Worm (Caenorhabditis elegans) whole organism, young adult: ENCODE results near the gene Y42H9AR.4.

Source experiments
- B0019.2 ChIP-seq: fragments of 200-800 bp; sonication (Bioruptor generic); conservative IDR thresholded peaks from 2 replicates; pipeline ENCODE4 v1.3.6; 2022; ENCODE audit warnings: missing genetic modification reagents, missing genetic modification characterization, missing compliant biosample characterization
- B0336.3 ChIP-seq: fragments of 200-800 bp; sonication (Bioruptor generic); IDR thresholded peaks from 2 replicates; pipeline ENCODE4 v1.3.6; 2022; ENCODE audit warnings: missing genetic modification characterization, missing compliant biosample characterization
- C17E4.6 ChIP-seq: fragments of 200-800 bp; sonication (Bioruptor generic); IDR thresholded peaks from 2 replicates; pipeline ENCODE4 v1.3.6; 2022; ENCODE audit warnings: missing genetic modification reagents, missing genetic modification characterization, missing compliant biosample characterization
- D2030.7 ChIP-seq: fragments of 200-800 bp; sonication (Bioruptor generic); IDR thresholded peaks from 2 replicates; pipeline ENCODE4 v1.3.6; 2022; ENCODE audit warnings: missing genetic modification reagents, missing genetic modification characterization, missing compliant biosample characterization
- F22D6.2 ChIP-seq: sonication (generic microtip); optimal IDR thresholded peaks from 2 replicates; lab custom pipeline; 2016; ENCODE audit warnings: mild to moderate bottlenecking, missing genetic modification characterization, missing compliant biosample characterization
- F52B5.7 ChIP-seq: sonication (generic microtip); optimal IDR thresholded peaks from 2 replicates; lab custom pipeline; 2016; ENCODE audit warnings: mild to moderate bottlenecking, missing genetic modification characterization, missing compliant biosample characterization
- F57A8.1 ChIP-seq: fragments of 200-800 bp; sonication (Bioruptor generic); optimal IDR thresholded peaks from 2 replicates; lab custom pipeline; 2018; ENCODE audit warnings: mild to moderate bottlenecking, missing genetic modification characterization, moderate library complexity, missing compliant biosample characterization
- T07F8.4 ChIP-seq: sonication (generic microtip); optimal IDR thresholded peaks from 2 replicates; lab custom pipeline; 2016; ENCODE audit warnings: mild to moderate bottlenecking, missing genetic modification characterization, moderate library complexity, missing compliant biosample characterization
- T26A5.8 ChIP-seq: sonication (generic microtip); optimal IDR thresholded peaks from 2 replicates; lab custom pipeline; 2016; ENCODE audit warnings: missing genetic modification characterization, missing compliant biosample characterization
- aptf-2 ChIP-seq: fragments of 200-800 bp; sonication (Bioruptor generic); conservative IDR thresholded peaks from 2 replicates; pipeline ENCODE4 v1.3.6; 2022; ENCODE audit warnings: missing genetic modification reagents, missing genetic modification characterization, missing compliant biosample characterization
- aptf-3 ChIP-seq: fragments of 200-800 bp; sonication (Bioruptor generic); IDR thresholded peaks from 2 replicates; pipeline ENCODE4 v1.3.6; 2022; ENCODE audit warnings: missing genetic modification characterization, missing compliant biosample characterization
- athp-1 ChIP-seq: sonication (generic microtip); optimal IDR thresholded peaks from 2 replicates; lab custom pipeline; 2017; ENCODE audit warnings: mild to moderate bottlenecking, missing genetic modification characterization, missing compliant biosample characterization
- attf-5 ChIP-seq: fragments of 200-800 bp; sonication (Bioruptor generic); optimal IDR thresholded peaks from 2 replicates; lab custom pipeline; 2018; ENCODE audit warnings: mild to moderate bottlenecking, missing genetic modification characterization, missing compliant biosample characterization
- cebp-1 ChIP-seq, 2 experiments: fragments of 200-800 bp in 1 of 2; sonication (Bioruptor generic) in 1 of 2; sonication (generic microtip) in 1 of 2; IDR thresholded peaks in 1 of 2; optimal IDR thresholded peaks in 1 of 2; 2 replicates each; pipeline versions ENCODE4 v1.3.6 to Lab custom; 2017 to 2022; ENCODE audit warnings: missing compliant biosample characterization in 2 of 2, missing genetic modification characterization in 2 of 2, mild to moderate bottlenecking in 1 of 2, missing genetic modification reagents in 1 of 2, moderate library complexity in 1 of 2
- ceh-27 ChIP-seq: fragments of 200-800 bp; sonication (Bioruptor generic); optimal IDR thresholded peaks from 2 replicates; lab custom pipeline; 2018; ENCODE audit warnings: mild to moderate bottlenecking, missing genetic modification characterization, moderate library complexity, missing compliant biosample characterization
- ceh-40 ChIP-seq: fragments of 200-800 bp; sonication (Bioruptor generic); IDR thresholded peaks from 2 replicates; pipeline ENCODE4 v1.3.6; 2022; ENCODE audit warnings: missing genetic modification characterization, missing compliant biosample characterization
- dox-1 ChIP-seq: fragments of 200-800 bp; sonication (Bioruptor generic); IDR thresholded peaks from 2 replicates; pipeline ENCODE4 v1.3.6; 2022; ENCODE audit warnings: missing genetic modification reagents, missing genetic modification characterization, missing compliant biosample characterization
- egrh-3 ChIP-seq: fragments of 200-800 bp; sonication (Bioruptor generic); IDR thresholded peaks from 2 replicates; pipeline ENCODE4 v1.3.6; 2022; ENCODE audit warnings: missing genetic modification reagents, missing genetic modification characterization, missing compliant biosample characterization
- ekl-4 ChIP-seq: fragments of 200-800 bp; sonication (Bioruptor generic); IDR thresholded peaks from 2 replicates; pipeline ENCODE4 v1.3.6; 2022; ENCODE audit warnings: missing genetic modification reagents, missing genetic modification characterization, missing compliant biosample characterization
- ets-4 ChIP-seq: fragments of 200-800 bp; sonication (Bioruptor generic); optimal IDR thresholded peaks from 2 replicates; lab custom pipeline; 2018; ENCODE audit warnings: mild to moderate bottlenecking, missing genetic modification characterization, missing compliant biosample characterization
- gei-17 ChIP-seq: fragments of 200-800 bp; sonication (Bioruptor generic); optimal IDR thresholded peaks from 2 replicates; lab custom pipeline; 2018; ENCODE audit warnings: mild to moderate bottlenecking, missing genetic modification characterization, missing compliant biosample characterization
- him-1 ChIP-seq: sonication (generic microtip); optimal IDR thresholded peaks from 2 replicates; lab custom pipeline; 2016; ENCODE audit warnings: missing genotype, missing genetic modification reagents, missing genetic modification characterization, missing compliant biosample characterization
- hlh-26 ChIP-seq: fragments of 200-800 bp; sonication (Bioruptor generic); conservative IDR thresholded peaks from 2 replicates; pipeline ENCODE4 v1.3.6; 2022; ENCODE audit warnings: missing genetic modification reagents, missing genetic modification characterization, missing compliant biosample characterization
- lag-1 ChIP-seq: fragments of 200-800 bp; sonication (Bioruptor generic); IDR thresholded peaks from 2 replicates; pipeline ENCODE4 v1.3.6; 2022; ENCODE audit warnings: missing genetic modification reagents, missing genetic modification characterization, missing compliant biosample characterization
- let-526 ChIP-seq: fragments of 200-800 bp; sonication (Bioruptor generic); IDR thresholded peaks from 2 replicates; pipeline ENCODE4 v1.3.6; 2022; ENCODE audit warnings: missing genetic modification reagents, missing genetic modification characterization, missing compliant biosample characterization
- let-607 ChIP-seq, 2 experiments: fragments of 200-800 bp in 1 of 2; sonication (Bioruptor generic) in 1 of 2; sonication (generic microtip) in 1 of 2; optimal IDR thresholded peaks; 2 replicates each; lab custom pipeline; 2016 to 2018; ENCODE audit warnings: mild to moderate bottlenecking in 2 of 2, missing compliant biosample characterization in 2 of 2, missing genetic modification characterization in 2 of 2, moderate library complexity in 2 of 2, missing genotype in 1 of 2
- lin-40 ChIP-seq: sonication (generic microtip); optimal IDR thresholded peaks from 2 replicates; lab custom pipeline; 2016; ENCODE audit warnings: missing genetic modification characterization, mild to moderate bottlenecking, missing compliant biosample characterization, missing genotype, missing genetic modification reagents
- lin-54 ChIP-seq: fragments of 200-800 bp; sonication (Bioruptor generic); optimal IDR thresholded peaks from 2 replicates; lab custom pipeline; 2018; ENCODE audit warnings: mild to moderate bottlenecking, missing genetic modification characterization, missing compliant biosample characterization
- lsy-27 ChIP-seq: sonication (generic microtip); optimal IDR thresholded peaks from 2 replicates; lab custom pipeline; 2017; ENCODE audit warnings: missing genetic modification characterization, mild to moderate bottlenecking, missing compliant biosample characterization, antibody characterized with exemption, missing genotype, borderline replicate concordance; ENCODE audit not compliant: insufficient read depth
- madf-10 ChIP-seq: sonication (generic microtip); optimal IDR thresholded peaks from 2 replicates; lab custom pipeline; 2016; ENCODE audit warnings: mild to moderate bottlenecking, missing genetic modification characterization, missing compliant biosample characterization
- madf-6 ChIP-seq: fragments of 200-800 bp; sonication (Bioruptor generic); IDR thresholded peaks from 2 replicates; pipeline ENCODE4 v1.3.6; 2022; ENCODE audit warnings: missing genetic modification reagents, missing genetic modification characterization, missing compliant biosample characterization
- mcd-1 ChIP-seq: fragments of 200-800 bp; sonication (Bioruptor generic); IDR thresholded peaks from 2 replicates; pipeline ENCODE4 v1.3.6; 2022; ENCODE audit warnings: missing genetic modification reagents, missing genetic modification characterization, missing compliant biosample characterization
- nhr-179 ChIP-seq: sonication (generic microtip); optimal IDR thresholded peaks from 2 replicates; lab custom pipeline; 2016; ENCODE audit warnings: mild to moderate bottlenecking, missing genetic modification characterization, missing compliant biosample characterization
- nhr-27 ChIP-seq: fragments of 200-800 bp; sonication (Bioruptor generic); optimal IDR thresholded peaks from 2 replicates; lab custom pipeline; 2018; ENCODE audit warnings: mild to moderate bottlenecking, missing genetic modification characterization, moderate library complexity, missing compliant biosample characterization
- rec-8 ChIP-seq, 2 experiments: sonication (generic microtip); optimal IDR thresholded peaks; 2 replicates each; lab custom pipeline; 2016; ENCODE audit warnings: mild to moderate bottlenecking in 2 of 2, missing genetic modification characterization in 2 of 2, missing genetic modification reagents in 2 of 2, missing genotype in 2 of 2, missing biosample characterization in 1 of 2, missing compliant biosample characterization in 1 of 2, moderate library complexity in 1 of 2
- repo-1 ChIP-seq: sonication (generic microtip); optimal IDR thresholded peaks from 2 replicates; lab custom pipeline; 2017; ENCODE audit warnings: mild to moderate bottlenecking, missing genetic modification characterization, missing compliant biosample characterization
- sdz-38 ChIP-seq: sonication (generic microtip); optimal IDR thresholded peaks from 2 replicates; lab custom pipeline; 2016; ENCODE audit warnings: missing genotype, missing genetic modification characterization, missing compliant biosample characterization
- snpc-1.3 ChIP-seq: sonication (generic microtip); optimal IDR thresholded peaks from 2 replicates; lab custom pipeline; 2017; ENCODE audit warnings: missing genetic modification characterization, mild to moderate bottlenecking, missing compliant biosample characterization, antibody characterized with exemption, moderate library complexity, missing genotype, missing genetic modification reagents; ENCODE audit not compliant: insufficient read depth
- unc-62 ChIP-seq: fragments of 150-350 bp; optimal IDR thresholded peaks from 2 replicates; lab custom pipeline; 2014; ENCODE audit warnings: missing biosample characterization, missing genetic modification reagents, missing genetic modification characterization
- zim-3 ChIP-seq: sonication (generic microtip); optimal IDR thresholded peaks from 2 replicates; lab custom pipeline; 2017; ENCODE audit warnings: mild to moderate bottlenecking, missing genetic modification characterization, moderate library complexity, missing compliant biosample characterization
- ztf-26 ChIP-seq: sonication (generic microtip); optimal IDR thresholded peaks from 2 replicates; lab custom pipeline; 2017; ENCODE audit warnings: missing genetic modification characterization, missing compliant biosample characterization

Gene Y42H9AR.4

ce11 chrIV:8118790-8119189 lies 6.8 kb upstream of the Y42H9AR.4 start, which contains the start of gene F42G8.8:
F42G8.8 (plus strand) TSS chrIV:8119090.
- TF ChIP-seq mcd-1 (GFP tag; lab: Robert Waterston, UW) (no peak), rec-8 (tag; optimal IDR thresholded peaks at IDR 0.05; lab: Kevin White, UChicago) (no peak), let-607 (tag; optimal IDR thresholded peaks at IDR 0.05; lab: Kevin White, UChicago) (no peak)

- no peak for TF ChIP-seq ceh-40 (GFP tag; lab: Robert Waterston, UW)
- no peak for TF ChIP-seq let-526
- no peak for TF ChIP-seq D2030.7 (GFP tag; lab: Robert Waterston, UW)
- no peak for TF ChIP-seq B0019.2 (GFP tag; lab: Robert Waterston, UW)
- TF ChIP-seq hlh-26 (GFP tag; lab: Robert Waterston, UW): no peak
- no peak for TF ChIP-seq sdz-38 (tag; lab: Kevin White, UChicago)
- TF ChIP-seq F22D6.2 (tag; lab: Kevin White, UChicago): no peak
- no peak for TF ChIP-seq athp-1 (tag; lab: Kevin White, UChicago)
- no peak for TF ChIP-seq madf-6 (GFP tag; lab: Robert Waterston, UW)
- no peak for TF ChIP-seq F57A8.1 (GFP tag; lab: Kevin White, UChicago)
- no peak for TF ChIP-seq lsy-27 (tag; lab: Kevin White, UChicago)
- TF ChIP-seq aptf-3 (GFP tag; lab: Robert Waterston, UW): no peak
- TF ChIP-seq unc-62 (GFP tag; lab: Kevin White, UChicago): no peak
- no peak for TF ChIP-seq C17E4.6
- no peak for TF ChIP-seq ets-4
- no peak for TF ChIP-seq T26A5.8 (tag; lab: Kevin White, UChicago)
- no peak for TF ChIP-seq ztf-26 (tag; lab: Kevin White, UChicago)
- no peak for TF ChIP-seq madf-10
- TF ChIP-seq him-1 (tag; lab: Kevin White, UChicago): no peak
- TF ChIP-seq F52B5.7 (tag; lab: Kevin White, UChicago): no peak
Measured at ce11 chrIV:8115462-8115861, 3.4 kb upstream of the Y42H9AR.4 start, which contains the start of gene irld-8. irld-8 (plus strand) TSS chrIV:8115762.

- TF ChIP-seq nhr-179 (tag; lab: Kevin White, UChicago): no peak
- TF ChIP-seq let-526: no peak
- no peak for TF ChIP-seq B0336.3 (GFP tag; lab: Robert Waterston, UW)
- 0 out of 2 replicates have a peak, but pooled peaks have one; percentile 13 for TF ChIP-seq egrh-3
- TF ChIP-seq, all 124 proteins: peak for 1
Measured at ce11 chrIV:8114535-8114934, 2.5 kb upstream of the Y42H9AR.4 start.

ce11 chrIV:8113161-8113560 lies 1.1 kb upstream of the Y42H9AR.4 start, which contains the start of gene Y42H9AR.1:
Y42H9AR.1 (plus strand) TSS chrIV:8113393.
- TF ChIP-seq lin-40 (tag; lab: Kevin White, UChicago): no peak
- TF ChIP-seq repo-1: no peak
- TF ChIP-seq attf-5 (GFP tag; lab: Kevin White, UChicago): no peak
- TF ChIP-seq dox-1 (GFP tag; lab: Robert Waterston, UW): no peak
- no peak for TF ChIP-seq zim-3
- TF ChIP-seq aptf-2: no peak
- no peak for TF ChIP-seq T07F8.4
- no peak for TF ChIP-seq gei-17 (GFP tag; lab: Kevin White, UChicago)
- TF ChIP-seq lag-1 (GFP tag; lab: Robert Waterston, UW): no peak
- no peak for TF ChIP-seq lin-54 (GFP tag; lab: Kevin White, UChicago)
- no peak for TF ChIP-seq ekl-4 (GFP tag; lab: Robert Waterston, UW)
- TF ChIP-seq nhr-27 (tag; lab: Kevin White, UChicago): no peak
- no peak for TF ChIP-seq ceh-27
- TF ChIP-seq let-526: no peak
- no peak for TF ChIP-seq cebp-1 (GFP tag; IDR thresholded peaks at IDR 0.05; lab: Robert Waterston, UW)
- no peak for TF ChIP-seq cebp-1 (tag; optimal IDR thresholded peaks at IDR 0.05; lab: Kevin White, UChicago)
- TF ChIP-seq snpc-1.3 (tag; lab: Kevin White, UChicago): peak; percentile 42
- peak; percentile 86 to 93 for TF ChIP-seq let-607 (tag; optimal IDR thresholded peaks at IDR 0.05; lab: Kevin White, UChicago)
